Fruit fly (Drosophila melanogaster): ENCODE results near the gene eIF1A.

The eIF1A gene

dm6 chr3R:18298298-18298899 is 23.9 kb downstream of the eIF1A start (continued):
- TF ChIP-seq dmrt11E (tag; optimal IDR thresholded peaks at IDR 0.05) (no peak), CG11504 (tag; optimal IDR thresholded peaks at IDR 0.05) (no peak), Hr3 (GFP tag; optimal IDR thresholded peaks at IDR 0.05) (no peak), slou (GFP tag; optimal IDR thresholded peaks at IDR 0.05) (no peak), CoRest (tag; optimal IDR thresholded peaks at IDR 0.05) (peak; percentile 6), sisA (GFP tag; IDR thresholded peaks at IDR 0.05) (no peak), Xrp1 (GFP tag; IDR thresholded peaks at IDR 0.05) (no peak), CG31388 (GFP tag; optimal IDR thresholded peaks at IDR 0.05) (no peak), zfh2 (GFP tag; optimal IDR thresholded peaks at IDR 0.05) (no peak), otp (GFP tag; IDR thresholded peaks at IDR 0.05) (peak; percentile 70; the same call in 1 of the 3 replicates), HLH3B (GFP tag; IDR thresholded peaks at IDR 0.05) (no peak; the same call in 1 of the 2 replicates), PHDP (tag; optimal IDR thresholded peaks at IDR 0.05) (no peak), unc-4 (GFP tag; IDR thresholded peaks at IDR 0.05; ENCODE audit: partially characterized antibody) (no peak), CG17361 (GFP tag; IDR thresholded peaks at IDR 0.05) (no peak), salm (tag; optimal IDR thresholded peaks at IDR 0.05) (no peak), repo (GFP tag; optimal IDR thresholded peaks at IDR 0.05) (no peak), CG18476 (GFP tag; optimal IDR thresholded peaks at IDR 0.05) (no peak), crp (GFP tag; optimal IDR thresholded peaks at IDR 0.05) (no peak), CG12155 (GFP tag; optimal IDR thresholded peaks at IDR 0.05) (peak; percentile 54), tna (GFP tag; IDR thresholded peaks at IDR 0.05; ENCODE audit: partially characterized antibody) (no peak), knrl (GFP tag; IDR thresholded peaks at IDR 0.05; ENCODE audit: partially characterized antibody) (no peak), oc (tag; optimal IDR thresholded peaks at IDR 0.05) (no peak), CG7271 (tag; optimal IDR thresholded peaks at IDR 0.05) (no peak), Fer2 (tag; optimal IDR thresholded peaks at IDR 0.05) (no peak), lbe (GFP tag; optimal IDR thresholded peaks at IDR 0.05) (no peak), prd (optimal IDR thresholded peaks at IDR 0.05) (no peak), prd (GFP tag; IDR thresholded peaks at IDR 0.05) (peak; percentile 58), grn (GFP tag; optimal IDR thresholded peaks at IDR 0.05) (no peak), TFAM (GFP tag; optimal IDR thresholded peaks at IDR 0.05) (no peak), CG15011 (GFP tag; optimal IDR thresholded peaks at IDR 0.05) (no peak), CG10321 (GFP tag; IDR thresholded peaks at IDR 0.05) (no peak), Dek (tag; optimal IDR thresholded peaks at IDR 0.05) (no peak), CG14014 (GFP tag; IDR thresholded peaks at IDR 0.05) (no peak), CG9437 (GFP tag; optimal IDR thresholded peaks at IDR 0.05) (no peak), CG2875 (GFP tag; optimal IDR thresholded peaks at IDR 0.05) (peak; percentile 3), Aef1 (GFP tag; IDR thresholded peaks at IDR 0.05) (peak; percentile 72), CG6813 (GFP tag; optimal IDR thresholded peaks at IDR 0.05) (no peak), Ets65A (GFP tag) (peak; percentile 61), CG43689 (GFP tag; IDR thresholded peaks at IDR 0.05) (no peak), HLH4C (GFP tag; IDR thresholded peaks at IDR 0.05; ENCODE audit: partially characterized antibody) (no peak), CG4404 (GFP tag; IDR thresholded peaks at IDR 0.05) (no peak), gsb (GFP tag; IDR thresholded peaks at IDR 0.05) (no peak), Atf3 (GFP tag; optimal IDR thresholded peaks at IDR 0.05) (no peak), cas (GFP tag; IDR thresholded peaks at IDR 0.05) (no peak), CG2129 (GFP tag; IDR thresholded peaks at IDR 0.05; ENCODE audit: partially characterized antibody) (no peak), CG8359 (GFP tag; optimal IDR thresholded peaks at IDR 0.05; ENCODE audit: borderline replicate concordance) (no peak), abd-A (tag; optimal IDR thresholded peaks at IDR 0.05) (peak; percentile 46), z (GFP tag; IDR thresholded peaks at IDR 0.05) (peak; percentile 74; the same call in 2 of the 3 replicates), CG6683 (GFP tag; optimal IDR thresholded peaks at IDR 0.05) (no peak), Oli (tag; optimal IDR thresholded peaks at IDR 0.05) (no peak)
